Fruit fly (Drosophila melanogaster) whole organism: Measurements from ENCODE around the gene CG32388.

Source experiments
- CG8478 ChIP-seq: fragments of >200 bp; optimal IDR thresholded peaks from 2 replicates; lab custom pipeline; 2018; ENCODE audit warnings: inconsistent platforms
- Dll ChIP-seq: fragments of >200 bp; optimal IDR thresholded peaks from 2 replicates; lab custom pipeline; 2017
- EcR ChIP-seq, 2 experiments: fragments of >200 bp; optimal IDR thresholded peaks; 2 replicates each; lab custom pipeline; 2017; ENCODE audit warnings: missing biosample characterization in 2 of 2, missing genetic modification characterization in 2 of 2, missing genetic modification reagents in 2 of 2
- pan ChIP-seq: fragments of >200 bp; optimal IDR thresholded peaks from 2 replicates; lab custom pipeline; 2017
- psq ChIP-seq: fragments of >200 bp; optimal IDR thresholded peaks from 2 replicates; lab custom pipeline; 2017
- usp ChIP-seq: fragments of >200 bp; optimal IDR thresholded peaks from 2 replicates; lab custom pipeline; 2017; ENCODE audit warnings: missing biosample characterization, missing genetic modification characterization, mixed read lengths

CG32388 gene

dm6 chr3L:6984486-6984885 is at the start of gene CG32388, which contains the start of gene CG43439:
Gene CG32388, minus strand, starts transcription at chr3L:6984586.
Gene CG43439, minus strand, starts transcription at chr3L:6984586.
- TF ChIP-seq CG8478 (lab: Kevin White, UChicago) (no peak), Dll (no peak), usp (no peak), EcR (GFP tag; optimal IDR thresholded peaks at IDR 0.05; lab: Kevin White, UChicago) (no peak), psq (lab: Kevin White, UChicago) (no peak), pan (lab: Kevin White, UChicago) (no peak)

DNA sequence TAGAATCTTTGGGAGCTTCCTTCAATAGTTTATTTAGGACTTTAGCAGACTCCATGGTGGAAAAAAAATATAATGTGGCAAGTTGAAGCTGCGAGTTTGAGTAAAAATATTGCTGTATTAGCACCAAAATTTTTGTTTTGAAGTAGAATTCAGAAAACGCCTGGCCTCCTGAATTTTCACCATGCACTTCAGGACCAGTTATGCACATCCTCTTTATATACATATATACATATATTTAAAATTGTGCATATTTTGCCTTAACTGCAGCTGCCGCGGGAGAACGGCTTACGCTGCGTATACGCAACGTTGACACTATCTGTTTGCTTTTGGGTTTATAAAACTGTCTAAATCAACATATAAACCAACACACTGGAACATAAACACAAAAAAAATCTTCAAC is 42.3 kb upstream of the CG32388 start, which contains the start of gene CG17744:
Gene CG17744, minus strand, starts transcription at position 101 of the 400 bp plus-strand sequence.
- TF ChIP-seq Dll = no peak
- TF ChIP-seq usp = no peak
- TF ChIP-seq pan (lab: Kevin White, UChicago) = no peak
- no peak for TF ChIP-seq psq (lab: Kevin White, UChicago)
- TF ChIP-seq EcR (GFP tag; optimal IDR thresholded peaks at IDR 0.05; lab: Kevin White, UChicago) = no peak
- TF ChIP-seq CG8478 (lab: Kevin White, UChicago) = no peak

DNA sequence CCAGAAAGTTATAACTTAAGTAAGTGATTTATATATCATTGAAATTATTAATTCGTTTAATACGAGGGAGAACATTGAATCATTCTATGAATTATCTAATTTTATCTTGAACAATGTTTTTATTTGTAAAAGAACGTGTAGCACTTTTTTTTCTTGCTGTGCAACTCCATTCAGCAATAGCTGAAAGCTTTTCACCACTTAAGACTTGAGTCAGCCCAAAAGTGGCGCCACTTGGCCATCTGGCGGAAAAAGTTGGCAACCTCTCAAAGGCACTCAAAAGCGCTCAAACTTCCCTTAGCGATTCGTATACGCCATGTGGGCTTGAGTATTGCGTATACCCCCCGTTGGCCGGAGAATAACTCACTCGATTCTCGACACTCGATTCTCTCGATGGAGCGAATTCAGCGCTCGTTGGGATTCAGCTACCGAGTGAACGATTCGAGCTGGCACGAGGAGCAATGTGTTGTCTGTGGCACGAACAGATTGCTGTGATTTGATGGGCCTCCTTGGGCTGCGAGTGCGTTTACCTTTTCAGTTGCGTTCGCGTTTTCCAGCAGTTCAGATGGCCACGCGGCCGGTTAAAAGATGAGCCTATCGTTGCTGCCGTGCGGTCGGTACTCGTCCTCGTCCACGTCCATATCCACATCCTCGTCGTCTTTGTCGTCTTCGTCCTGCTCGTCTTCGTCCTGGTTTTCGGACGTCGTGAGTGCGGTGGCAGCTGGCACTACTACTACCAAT is 29.4 kb upstream of the CG32388 start:
- TF ChIP-seq usp (no peak), EcR (GFP tag; optimal IDR thresholded peaks at IDR 0.05; lab: Kevin White, UChicago) (no peak), CG8478 (lab: Kevin White, UChicago) (no peak), pan (lab: Kevin White, UChicago) (no peak), psq (lab: Kevin White, UChicago) (no peak), Dll (no peak)

dm6 chr3L:7012271-7012670 is 27.9 kb upstream of the CG32388 start:
- TF ChIP-seq pan (lab: Kevin White, UChicago) (no peak), psq (lab: Kevin White, UChicago) (no peak), Dll (no peak), CG8478 (lab: Kevin White, UChicago) (no peak), EcR (GFP tag; optimal IDR thresholded peaks at IDR 0.05; lab: Kevin White, UChicago) (no peak), usp (no peak)

DNA sequence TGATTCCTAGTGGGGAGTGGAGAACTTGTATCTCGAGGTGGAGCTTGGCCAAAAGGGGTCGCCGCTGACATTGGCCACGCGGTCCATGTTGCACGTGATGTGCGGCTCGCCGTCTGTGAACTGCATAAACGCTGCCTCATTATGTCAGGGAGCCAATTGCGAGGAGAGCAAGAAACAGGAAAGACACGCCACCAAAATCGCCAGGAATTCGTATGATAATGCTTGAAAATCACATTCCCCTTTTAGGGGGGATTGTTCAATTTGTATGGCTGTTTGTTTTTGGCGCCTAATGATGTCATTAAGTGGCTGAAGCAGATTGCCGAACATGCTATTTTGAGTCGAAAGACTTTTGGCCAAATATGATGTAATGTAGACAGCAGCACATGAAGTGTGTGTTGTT is 25.5 kb upstream of the CG32388 start:
- TF ChIP-seq CG8478 (lab: Kevin White, UChicago) = no peak

DNA sequence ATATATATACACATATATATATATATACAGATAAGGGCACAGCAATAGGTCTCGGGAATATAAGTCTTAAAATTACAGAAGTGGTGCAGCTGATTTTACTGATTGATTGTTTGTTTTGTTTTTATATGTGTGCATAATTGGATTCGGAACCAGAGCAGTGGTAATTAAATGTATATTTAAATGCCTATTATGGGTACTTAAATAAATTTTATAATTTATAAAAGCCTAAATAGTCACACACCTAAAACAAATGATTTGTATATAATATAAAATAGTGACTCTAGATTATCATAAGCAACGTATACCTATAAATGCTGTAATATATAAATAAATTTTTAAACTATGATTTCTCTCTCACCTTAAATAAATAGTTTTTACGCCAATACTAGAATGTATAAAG is 25.0 kb upstream of the CG32388 start:
- TF ChIP-seq CG8478 (lab: Kevin White, UChicago) (no peak), Dll (no peak), psq (lab: Kevin White, UChicago) (no peak), EcR (GFP tag; optimal IDR thresholded peaks at IDR 0.05; lab: Kevin White, UChicago) (no peak), usp (no peak), pan (lab: Kevin White, UChicago) (no peak)

DNA sequence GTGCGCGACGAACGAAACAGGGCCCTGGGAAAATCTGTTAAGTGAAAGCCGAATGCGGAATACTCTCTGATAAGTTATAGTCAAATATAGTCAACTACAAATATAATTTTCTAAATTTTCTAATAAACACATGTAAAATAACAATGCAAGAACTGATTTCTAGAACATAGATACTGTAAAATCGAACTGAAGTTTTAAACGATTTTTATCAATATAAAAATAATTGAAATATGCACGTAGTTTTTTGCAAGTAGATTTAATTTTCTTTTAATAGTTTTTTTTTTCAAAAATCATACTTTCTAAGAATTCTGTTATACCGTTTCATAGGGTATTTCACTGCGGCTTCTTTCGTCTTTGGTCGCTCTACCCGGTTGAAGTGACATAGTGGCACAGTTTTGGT is 24.0 kb upstream of the CG32388 start:
- TF ChIP-seq usp (no peak), Dll (no peak), EcR (GFP tag; optimal IDR thresholded peaks at IDR 0.05; lab: Kevin White, UChicago) (no peak), CG8478 (lab: Kevin White, UChicago) (no peak), pan (lab: Kevin White, UChicago) (no peak), psq (lab: Kevin White, UChicago) (no peak)

DNA sequence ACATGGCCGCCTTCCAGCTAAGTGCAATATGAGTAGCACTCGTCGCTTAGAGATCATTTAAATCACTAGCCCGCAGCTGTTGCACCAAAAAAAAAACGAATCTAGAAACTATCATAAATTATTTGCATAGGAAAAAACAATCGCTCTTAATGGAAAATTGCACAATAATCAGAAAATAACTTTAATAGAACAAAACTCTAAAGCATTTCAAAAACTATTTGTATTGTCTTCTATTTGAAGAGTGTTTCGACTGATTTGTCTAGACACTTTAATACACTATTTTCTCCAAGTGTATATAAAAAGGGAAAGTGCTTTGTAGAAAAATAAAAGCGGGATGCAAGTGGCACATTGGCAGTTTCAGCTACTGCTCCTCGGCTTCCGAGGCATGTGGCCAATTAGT is 22.0 kb upstream of the CG32388 start:
- no peak for TF ChIP-seq pan (lab: Kevin White, UChicago)
- TF ChIP-seq EcR (GFP tag; optimal IDR thresholded peaks at IDR 0.05; lab: Kevin White, UChicago) = no peak

dm6 chr3L:7003132-7003531 is 18.7 kb upstream of the CG32388 start:
- TF ChIP-seq Dll = no peak
- TF ChIP-seq psq (lab: Kevin White, UChicago) = no peak
- no peak for TF ChIP-seq pan (lab: Kevin White, UChicago)
- TF ChIP-seq EcR (GFP tag; optimal IDR thresholded peaks at IDR 0.05; lab: Kevin White, UChicago) = no peak
- no peak for TF ChIP-seq usp
- TF ChIP-seq CG8478 (lab: Kevin White, UChicago) = no peak

- TF ChIP-seq psq (lab: Kevin White, UChicago) (no peak), pan (lab: Kevin White, UChicago) (no peak), CG8478 (lab: Kevin White, UChicago) (no peak), Dll (no peak), EcR (GFP tag; optimal IDR thresholded peaks at IDR 0.05; lab: Kevin White, UChicago) (no peak), usp (no peak)
These were observed 18.0 kb upstream of the CG32388 start for dm6 chr3L:7002355-7002754.

DNA sequence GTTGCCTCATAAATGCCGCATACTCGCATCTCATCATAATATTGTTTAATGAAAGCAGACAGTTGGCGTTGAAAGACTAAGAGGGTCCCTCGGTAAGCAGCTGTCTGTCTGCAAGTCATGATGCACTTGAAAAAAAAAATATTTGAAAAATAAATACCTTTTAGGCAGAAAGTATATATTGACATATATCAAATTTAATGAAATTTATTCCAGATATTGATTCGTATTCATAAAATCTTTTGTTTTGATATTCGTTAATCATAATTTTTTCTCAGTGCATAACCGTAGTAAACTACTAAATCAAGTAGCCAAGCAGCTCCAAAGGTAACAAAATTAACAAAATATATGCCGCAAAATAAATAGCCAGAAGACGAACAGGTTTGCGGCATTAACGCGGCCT is 17.5 kb upstream of the CG32388 start:
- TF ChIP-seq Dll (no peak), psq (lab: Kevin White, UChicago) (no peak), pan (lab: Kevin White, UChicago) (no peak), EcR (GFP tag; optimal IDR thresholded peaks at IDR 0.05; lab: Kevin White, UChicago) (no peak), CG8478 (lab: Kevin White, UChicago) (no peak), usp (no peak)

dm6 chr3L:6999993-7000392 is 15.6 kb upstream of the CG32388 start:
- TF ChIP-seq CG8478 (lab: Kevin White, UChicago) (no peak), pan (lab: Kevin White, UChicago) (no peak), EcR (GFP tag; optimal IDR thresholded peaks at IDR 0.05; lab: Kevin White, UChicago) (no peak), psq (lab: Kevin White, UChicago) (no peak), Dll (no peak)

DNA sequence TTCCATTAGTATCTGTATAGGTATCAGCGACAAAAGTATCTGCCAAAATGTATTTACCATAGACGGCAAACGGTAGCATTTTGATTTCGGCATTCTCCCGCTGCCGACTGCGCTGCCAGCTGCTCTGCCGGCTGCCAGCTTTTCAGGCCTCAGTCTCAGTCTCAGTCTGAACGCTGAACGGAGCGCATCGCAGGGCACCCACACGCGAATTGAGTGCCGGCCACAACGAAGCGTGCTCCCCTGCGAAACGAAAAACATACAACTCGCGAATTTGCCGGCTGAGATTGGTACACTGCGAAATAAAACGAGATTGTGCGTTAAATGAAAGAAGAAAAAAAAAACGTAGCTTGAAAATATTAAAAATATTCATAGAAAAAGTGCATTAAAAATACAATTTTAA is 14.3 kb upstream of the CG32388 start, which contains the start of gene Mp:
Gene Mp, plus strand, starts transcription at position 152 of the 400 bp plus-strand sequence.
- TF ChIP-seq EcR (GFP tag; optimal IDR thresholded peaks at IDR 0.05; lab: Kevin White, UChicago) (no peak), Dll (no peak), usp (no peak), CG8478 (lab: Kevin White, UChicago) (no peak), psq (lab: Kevin White, UChicago) (no peak), pan (lab: Kevin White, UChicago) (no peak)
